Fruit fly (Drosophila melanogaster) whole organism: ENCODE results near the gene alpha-Est4.

Experiments
- Dll ChIP-seq: fragments of >200 bp; optimal IDR thresholded peaks from 2 replicates; lab custom pipeline; 2017
- EcR ChIP-seq, 2 experiments: fragments of >200 bp; optimal IDR thresholded peaks; 2 replicates each; lab custom pipeline; 2017; ENCODE audit warnings: missing biosample characterization in 2 of 2, missing genetic modification characterization in 2 of 2, missing genetic modification reagents in 2 of 2
- pan ChIP-seq: fragments of >200 bp; optimal IDR thresholded peaks from 2 replicates; lab custom pipeline; 2017
- psq ChIP-seq: fragments of >200 bp; optimal IDR thresholded peaks from 2 replicates; lab custom pipeline; 2017
- usp ChIP-seq: fragments of >200 bp; optimal IDR thresholded peaks from 2 replicates; lab custom pipeline; 2017; ENCODE audit warnings: missing biosample characterization, missing genetic modification characterization, mixed read lengths

- TF ChIP-seq Dll (lab: Kevin White, UChicago) (no peak), psq (no peak), usp (GFP tag; lab: Kevin White, UChicago) (no peak), EcR (GFP tag; optimal IDR thresholded peaks at IDR 0.05; lab: Kevin White, UChicago) (no peak), pan (lab: Kevin White, UChicago) (no peak)
These were observed 33.8 kb upstream of the alpha-Est4 start for dm6 chr3R:7572237-7572636.
